Worm (Caenorhabditis elegans) whole organism, midembryonic: ENCODE results near the gene pitr-3.

Experiments
- T22C8.4 ChIP-seq: fragments of 200-800 bp; sonication (Bioruptor generic); IDR thresholded peaks from 2 replicates; pipeline ENCODE4 v1.3.6; 2022; ENCODE audit warnings: missing genetic modification characterization, missing compliant biosample characterization
- cog-1 ChIP-seq: sonication (generic microtip); optimal IDR thresholded peaks from 2 replicates; lab custom pipeline; 2016; ENCODE audit warnings: missing genetic modification characterization, missing compliant biosample characterization
- flt-1 ChIP-seq: fragments of 200-800 bp; sonication (Bioruptor generic); IDR thresholded peaks from 2 replicates; pipeline ENCODE4 v1.3.6; 2022; ENCODE audit warnings: missing genetic modification characterization, missing compliant biosample characterization
- klf-2 ChIP-seq: fragments of 200-800 bp; sonication (Bioruptor generic); conservative IDR thresholded peaks from 2 replicates; pipeline ENCODE4 v1.3.6; 2022; ENCODE audit warnings: missing genetic modification reagents, missing genetic modification characterization, missing compliant biosample characterization
- med-1 ChIP-seq: sonication (generic microtip); optimal IDR thresholded peaks from 2 replicates; lab custom pipeline; 2017; ENCODE audit warnings: missing genetic modification characterization, mild to moderate bottlenecking, missing compliant biosample characterization, antibody characterized with exemption, missing genetic modification reagents; ENCODE audit not compliant: insufficient read depth
- ref-1 ChIP-seq: fragments of 200-800 bp; sonication (Bioruptor generic); conservative IDR thresholded peaks from 2 replicates; pipeline ENCODE4 v1.3.6; 2022; ENCODE audit warnings: missing genetic modification reagents, missing genetic modification characterization, missing compliant biosample characterization
- tab-1 ChIP-seq: fragments of 200-800 bp; sonication (Bioruptor generic); IDR thresholded peaks from 2 replicates; pipeline ENCODE4 v1.3.6; 2022; ENCODE audit warnings: missing genetic modification characterization, missing compliant biosample characterization
- ztf-23 ChIP-seq: fragments of 200-800 bp; sonication (Bioruptor generic); IDR thresholded peaks from 2 replicates; pipeline ENCODE4 v1.3.6; 2022; ENCODE audit warnings: missing genetic modification reagents, missing genetic modification characterization, missing compliant biosample characterization
- ztf-29 ChIP-seq: fragments of 200-800 bp; sonication (Bioruptor generic); IDR thresholded peaks from 2 replicates; pipeline ENCODE4 v1.3.6; 2022; ENCODE audit warnings: missing genetic modification reagents, missing genetic modification characterization, missing compliant biosample characterization

pitr-3 gene

DNA sequence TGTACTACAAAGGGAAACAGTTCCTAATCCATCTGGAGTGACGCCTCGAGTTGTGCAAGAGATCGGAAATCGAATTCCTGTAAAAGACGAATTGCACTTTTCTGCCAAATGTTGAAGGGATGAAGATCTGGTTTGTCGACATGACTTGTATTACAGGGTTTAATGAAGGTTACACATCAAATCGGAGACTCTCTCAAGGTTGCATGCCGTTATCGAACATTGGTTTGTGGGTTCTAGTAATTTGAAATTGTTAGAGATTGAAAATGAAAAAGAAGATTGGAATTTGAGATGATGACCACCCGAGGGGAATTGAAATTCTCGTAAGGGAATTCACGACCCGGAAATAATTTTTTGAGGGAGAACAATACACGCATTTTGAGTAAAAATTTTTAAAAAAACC is 25.1 kb upstream of the pitr-3 start:
- TF ChIP-seq tab-1 (GFP tag; lab: Robert Waterston, UW) (no peak), flt-1 (no peak), med-1 (GFP tag; lab: Kevin White, UChicago) (no peak), klf-2 (GFP tag; lab: Robert Waterston, UW) (no peak), T22C8.4 (no peak), ztf-23 (no peak), ref-1 (no peak), ztf-29 (no peak), cog-1 (tag; lab: Kevin White, UChicago) (no peak)

DNA sequence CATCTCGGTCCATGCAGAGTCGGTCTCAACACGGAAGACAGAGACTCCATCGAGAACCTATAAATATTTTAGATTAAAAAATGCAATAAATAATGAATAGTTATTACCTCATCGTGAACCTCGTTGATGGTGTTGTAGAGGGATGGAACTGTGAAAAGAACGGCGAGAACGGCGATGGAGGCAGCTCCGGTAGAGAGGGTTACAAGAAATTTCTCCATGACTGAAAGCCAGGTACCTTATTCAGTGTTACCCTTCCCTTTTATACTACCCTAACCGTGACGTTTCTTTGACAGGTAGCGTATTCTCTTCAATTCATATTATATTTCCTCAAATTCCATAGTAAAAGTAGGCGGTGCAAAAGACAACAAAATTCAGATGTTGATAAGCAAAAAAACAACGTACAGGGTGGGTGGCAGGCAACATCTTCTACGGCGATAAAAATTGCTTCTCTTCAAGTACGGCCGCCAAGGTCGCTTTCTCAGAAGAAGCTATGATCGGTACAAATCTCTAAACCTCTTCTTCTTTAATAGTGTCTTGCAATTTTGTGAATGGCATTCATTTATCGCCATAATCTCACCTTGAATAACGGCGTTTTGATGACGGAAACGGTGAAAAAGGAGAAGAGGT is 24.0 kb upstream of the pitr-3 start, which contains the start of gene col-10:
TSS of gene col-10 (minus strand) at position 235 of the 627 bp plus-strand sequence.
- TF ChIP-seq ztf-29 (no peak), med-1 (GFP tag; lab: Kevin White, UChicago) (no peak), ref-1 (no peak), cog-1 (tag; lab: Kevin White, UChicago) (no peak), klf-2 (GFP tag; lab: Robert Waterston, UW) (no peak)

DNA sequence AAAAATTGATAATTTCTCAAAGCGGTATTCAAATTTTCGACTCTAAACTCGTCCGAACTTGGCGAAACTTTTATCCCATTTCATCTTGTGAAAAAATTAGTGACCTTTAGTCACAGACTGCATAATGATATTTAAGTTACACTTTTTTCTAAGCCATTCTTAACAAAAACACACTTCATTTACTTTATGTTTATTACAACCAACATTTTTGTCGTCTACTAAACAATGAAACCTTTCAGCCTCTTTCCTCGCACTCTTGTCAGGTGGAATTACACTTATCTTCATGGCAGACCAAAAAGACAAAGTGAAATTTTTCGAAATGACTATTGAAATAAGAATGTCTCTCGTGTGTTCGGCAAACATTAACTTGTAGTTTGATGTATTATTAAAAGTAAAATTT is 22.7 kb upstream of the pitr-3 start:
- TF ChIP-seq ztf-23 (no peak), T22C8.4 (no peak), cog-1 (tag; lab: Kevin White, UChicago) (no peak), ztf-29 (no peak), med-1 (GFP tag; lab: Kevin White, UChicago) (no peak), flt-1 (no peak), tab-1 (GFP tag; lab: Robert Waterston, UW) (no peak), ref-1 (no peak), klf-2 (GFP tag; lab: Robert Waterston, UW) (no peak)

DNA sequence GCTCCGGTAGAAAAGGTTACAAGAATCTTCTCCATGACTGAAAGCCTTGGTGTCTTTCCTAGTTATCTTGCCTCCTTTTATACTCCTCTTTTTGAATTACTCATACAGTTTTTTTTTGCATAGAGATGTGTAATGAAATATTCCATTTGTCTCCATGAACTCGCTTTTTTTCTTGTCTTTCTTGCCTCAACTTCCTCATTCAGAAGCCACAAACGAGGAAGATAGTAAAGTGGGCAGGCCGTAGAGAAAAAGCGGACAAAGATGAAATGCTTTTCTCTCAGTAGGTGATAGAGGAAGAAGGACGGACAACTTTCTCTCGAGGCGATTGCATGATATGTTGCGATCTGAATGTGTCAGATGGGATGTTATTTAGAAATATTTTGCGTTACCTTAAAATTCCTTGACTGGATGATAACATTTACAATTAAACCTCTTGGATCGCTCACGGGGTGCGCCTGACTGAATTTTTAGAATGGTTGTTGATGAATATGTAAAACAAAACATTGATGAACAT is 21.8 kb upstream of the pitr-3 start, which contains the start of gene col-145:
TSS of gene col-145 (minus strand) at position 51 of the 514 bp plus-strand sequence.
- TF ChIP-seq tab-1 (GFP tag; lab: Robert Waterston, UW) (no peak), ztf-29 (no peak), T22C8.4 (no peak), med-1 (GFP tag; lab: Kevin White, UChicago) (no peak), ztf-23 (no peak), ref-1 (no peak), klf-2 (GFP tag; lab: Robert Waterston, UW) (no peak), flt-1 (no peak), cog-1 (tag; lab: Kevin White, UChicago) (no peak)

DNA sequence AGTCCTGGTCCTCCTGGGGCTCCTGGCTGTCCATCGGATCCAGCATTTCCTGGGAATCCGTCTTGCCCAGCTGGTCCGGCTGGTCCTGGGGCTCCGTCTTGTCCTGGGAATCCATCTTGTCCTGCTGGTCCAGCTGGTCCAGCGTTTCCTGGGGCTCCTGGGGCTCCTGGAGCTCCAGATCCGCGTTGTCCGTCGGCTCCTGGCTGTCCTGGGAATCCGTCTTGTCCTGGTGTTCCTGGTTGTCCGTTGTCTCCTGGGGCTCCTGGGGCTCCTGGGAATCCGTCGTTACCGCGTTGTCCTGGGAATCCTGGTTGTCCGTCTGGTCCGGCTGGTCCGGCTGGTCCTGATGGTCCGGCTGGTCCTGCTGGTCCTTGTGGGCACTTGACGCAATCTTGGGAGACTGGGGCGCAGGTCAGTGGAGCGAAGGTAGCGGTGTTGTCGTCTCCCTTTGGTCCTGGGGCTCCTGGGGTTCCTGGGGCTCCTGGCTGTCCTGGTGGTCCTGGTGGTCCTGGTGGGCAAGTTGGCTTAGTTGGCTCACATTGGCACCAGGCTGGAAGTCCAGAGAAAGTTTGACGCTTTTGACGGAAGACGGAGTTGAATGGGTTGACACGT is 21.0 kb upstream of the pitr-3 start:
- TF ChIP-seq tab-1 (GFP tag; lab: Robert Waterston, UW) (no peak), klf-2 (GFP tag; lab: Robert Waterston, UW) (no peak), ref-1 (no peak), med-1 (GFP tag; lab: Kevin White, UChicago) (no peak), ztf-23 (no peak), ztf-29 (no peak), flt-1 (no peak), T22C8.4 (no peak), cog-1 (tag; lab: Kevin White, UChicago) (no peak)

DNA sequence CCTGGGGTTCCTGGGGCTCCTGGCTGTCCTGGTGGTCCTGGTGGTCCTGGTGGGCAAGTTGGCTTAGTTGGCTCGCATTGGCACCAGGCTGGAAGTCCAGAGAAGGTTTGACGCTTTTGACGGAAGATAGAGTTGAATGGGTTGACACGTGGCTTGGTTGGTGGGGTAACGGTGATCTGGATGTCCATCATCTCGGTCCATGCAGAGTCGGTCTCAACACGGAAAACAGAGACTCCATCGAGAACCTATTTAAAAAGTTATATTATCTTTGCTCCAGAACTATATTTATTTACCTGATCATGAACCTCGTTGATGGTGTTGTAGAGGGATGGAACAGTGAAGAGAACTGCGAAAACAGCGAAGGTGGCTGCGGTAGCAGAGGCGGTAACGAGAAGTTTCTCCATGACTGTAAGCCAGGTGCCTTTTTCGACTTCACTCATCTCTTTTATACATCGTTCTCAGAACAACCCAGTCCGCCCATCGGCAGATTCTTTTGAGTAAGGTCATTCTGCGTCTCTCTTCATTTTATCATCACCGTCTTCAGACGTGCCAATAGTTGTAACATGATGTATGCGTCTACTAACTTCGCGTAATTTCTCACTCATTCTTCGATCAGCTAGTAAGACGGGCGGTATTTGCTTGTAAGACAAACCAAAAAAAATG is 19.2 kb upstream of the pitr-3 start, which contains the start of gene col-144:
TSS of gene col-144 (minus strand) at position 419 of the 663 bp plus-strand sequence.
- TF ChIP-seq tab-1 (GFP tag; lab: Robert Waterston, UW) (no peak), flt-1 (no peak), T22C8.4 (no peak), ref-1 (no peak), ztf-29 (no peak), klf-2 (GFP tag; lab: Robert Waterston, UW) (no peak), ztf-23 (no peak), med-1 (GFP tag; lab: Kevin White, UChicago) (no peak), cog-1 (tag; lab: Kevin White, UChicago) (no peak)

DNA sequence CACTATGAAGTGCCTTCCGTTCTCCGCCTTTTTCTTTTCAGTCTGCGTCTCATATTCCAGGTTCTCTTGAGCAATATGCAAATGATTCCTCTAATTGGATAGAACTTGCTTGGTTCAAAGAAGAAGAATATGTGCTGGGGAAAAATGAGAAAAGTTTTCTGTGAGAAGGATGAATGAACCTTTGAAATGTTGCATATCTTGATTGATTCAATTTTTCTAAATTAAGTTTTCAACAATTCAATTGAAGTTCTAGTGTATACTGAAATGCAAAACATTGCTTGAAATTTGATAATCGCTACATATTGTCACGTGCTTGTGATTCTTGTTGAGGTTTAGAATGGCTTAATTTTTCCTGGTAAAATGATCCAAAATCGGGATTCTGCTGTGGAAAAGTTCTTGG is 16.4 kb upstream of the pitr-3 start:
- TF ChIP-seq ref-1, result no peak

DNA sequence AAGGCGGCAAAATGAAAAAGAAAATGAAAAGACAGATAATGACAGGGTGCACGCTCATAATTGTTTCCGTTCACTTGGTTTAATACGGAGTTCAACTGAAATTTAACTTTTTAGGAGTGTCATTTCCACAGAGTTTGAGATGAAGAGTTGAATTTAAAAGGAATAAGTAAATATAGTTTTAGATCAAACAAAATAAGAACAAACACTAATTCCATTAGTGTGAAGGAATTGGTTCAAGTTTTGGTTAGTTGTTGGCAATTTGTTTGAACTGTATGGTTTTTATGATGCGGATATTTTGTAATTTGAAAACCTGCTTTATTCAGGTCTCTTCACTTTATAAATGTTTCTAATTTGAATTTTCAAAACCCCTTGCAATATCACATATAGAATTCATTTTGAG is 15.5 kb upstream of the pitr-3 start, which contains the start of gene B0222.15:
TSS of gene B0222.15 (minus strand) at position 101 of the 400 bp plus-strand sequence.
- TF ChIP-seq cog-1 (tag; lab: Kevin White, UChicago), result no peak
- TF ChIP-seq ref-1, result no peak
- no peak for TF ChIP-seq ztf-29

DNA sequence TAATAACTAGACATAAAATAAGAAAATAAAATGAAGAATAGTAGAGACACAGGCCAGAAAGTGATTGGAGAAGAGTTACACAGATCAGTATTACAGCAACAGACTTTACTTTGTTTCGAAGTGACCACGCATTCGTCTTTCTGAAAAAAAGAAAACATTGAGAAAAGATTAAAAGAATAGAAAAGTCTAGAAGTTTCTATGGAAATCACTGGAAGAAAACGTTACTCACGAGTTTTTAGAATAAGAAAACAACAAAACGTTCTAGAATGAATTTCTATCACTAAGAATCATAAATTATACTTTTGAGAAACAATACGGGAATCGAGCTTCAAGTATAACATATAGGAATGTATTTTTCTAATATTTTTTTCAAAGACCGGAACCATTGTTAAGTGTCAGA is 14.4 kb upstream of the pitr-3 start:
- TF ChIP-seq flt-1, result no peak
- no peak for TF ChIP-seq cog-1 (tag; lab: Kevin White, UChicago)
- no peak for TF ChIP-seq klf-2 (GFP tag; lab: Robert Waterston, UW)
- no peak for TF ChIP-seq tab-1 (GFP tag; lab: Robert Waterston, UW)
- no peak for TF ChIP-seq ztf-23
- no peak for TF ChIP-seq med-1 (GFP tag; lab: Kevin White, UChicago)
- TF ChIP-seq T22C8.4, result no peak
- no peak for TF ChIP-seq ref-1
- no peak for TF ChIP-seq ztf-29

DNA sequence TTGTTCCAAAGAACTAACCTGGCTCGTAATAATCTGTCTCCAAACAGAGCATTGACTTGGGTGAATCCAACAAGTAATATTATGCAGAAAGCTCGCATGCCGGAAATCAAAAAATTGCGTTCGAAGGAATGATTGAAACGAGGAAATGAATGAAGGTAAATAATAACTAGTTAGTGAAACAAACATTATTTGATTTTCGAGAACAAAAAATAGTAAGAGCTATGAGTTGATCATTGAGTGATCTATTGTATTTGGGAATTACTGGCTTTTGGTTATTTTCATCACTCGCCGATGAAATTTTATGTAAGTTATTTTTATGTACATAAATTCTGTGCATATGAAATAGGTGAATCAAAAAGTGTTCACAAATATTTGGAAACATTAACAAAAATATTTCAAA is 13.6 kb upstream of the pitr-3 start, which contains the start of gene B0222.5:
TSS of gene B0222.5 (minus strand) at position 101 of the 400 bp plus-strand sequence.
- no peak for TF ChIP-seq ztf-29
- no peak for TF ChIP-seq flt-1
- no peak for TF ChIP-seq klf-2 (GFP tag; lab: Robert Waterston, UW)
- no peak for TF ChIP-seq T22C8.4
- TF ChIP-seq ztf-23, result no peak
- TF ChIP-seq cog-1 (tag; lab: Kevin White, UChicago), result no peak
- no peak for TF ChIP-seq med-1 (GFP tag; lab: Kevin White, UChicago)
